Fruit fly (Drosophila melanogaster) whole organism, embryonic: ENCODE data around the gene CG4615.

ENCODE experiments used
- Aef1 ChIP-seq: fragments of 200-800 bp; sonication (Bioruptor generic); IDR thresholded peaks from 3 replicates; pipeline ENCODE4 v1.3.6; 2022; ENCODE audit warnings: missing biosample characterization, missing genetic modification characterization
- Antp ChIP-seq: fragments of 200-800 bp; sonication (Bioruptor generic); optimal IDR thresholded peaks from 3 replicates; lab custom pipeline; 2016; ENCODE audit warnings: missing biosample characterization, missing genetic modification characterization
- Atf3 ChIP-seq: fragments of 200-800 bp; sonication (Bioruptor generic); optimal IDR thresholded peaks from 3 replicates; lab custom pipeline; 2016; ENCODE audit warnings: missing biosample characterization, missing genetic modification characterization
- CG10147 ChIP-seq: fragments of 200-800 bp; sonication (Bioruptor generic); optimal IDR thresholded peaks from 2 replicates; lab custom pipeline; 2019; ENCODE audit warnings: missing biosample characterization, mild to moderate bottlenecking, missing genetic modification characterization, moderate library complexity
- CG10267 ChIP-seq: fragments of 200-800 bp; sonication (Bioruptor generic); optimal IDR thresholded peaks from 2 replicates; lab custom pipeline; 2018; ENCODE audit warnings: missing biosample characterization, mild to moderate bottlenecking, missing genetic modification characterization, moderate library complexity
- CG11560 ChIP-seq: fragments of 200-800 bp; sonication (Bioruptor generic); IDR thresholded peaks from 3 replicates; pipeline ENCODE4 v1.3.6; 2022; ENCODE audit warnings: missing biosample characterization, missing genetic modification characterization
- CG12155 ChIP-seq: fragments of 200-800 bp; sonication (Bioruptor generic); optimal IDR thresholded peaks from 3 replicates; lab custom pipeline; 2016; ENCODE audit warnings: missing biosample characterization, missing genetic modification characterization
- CG12391 ChIP-seq: fragments of 200-800 bp; sonication (Bioruptor generic); optimal IDR thresholded peaks from 3 replicates; lab custom pipeline; 2018; ENCODE audit warnings: missing biosample characterization, mild to moderate bottlenecking, missing genetic modification characterization, moderate library complexity
- CG12659 ChIP-seq: fragments of 200-800 bp; sonication (Bioruptor generic); optimal IDR thresholded peaks from 3 replicates; lab custom pipeline; 2017; ENCODE audit warnings: mild to moderate bottlenecking, missing biosample characterization, missing genetic modification reagents, missing genetic modification characterization
- CG12769 ChIP-seq: fragments of 200-800 bp; sonication (Bioruptor generic); optimal IDR thresholded peaks from 2 replicates; lab custom pipeline; 2019; ENCODE audit warnings: missing biosample characterization, mild to moderate bottlenecking, missing genetic modification characterization, moderate library complexity
- CG13296 ChIP-seq: fragments of 200-800 bp; sonication (Bioruptor generic); optimal IDR thresholded peaks from 3 replicates; lab custom pipeline; 2018; ENCODE audit warnings: missing biosample characterization, mild to moderate bottlenecking, missing genetic modification characterization
- CG14860 ChIP-seq: fragments of 200-800 bp; sonication (Bioruptor generic); IDR thresholded peaks from 3 replicates; pipeline ENCODE4 v1.3.6; 2022; ENCODE audit warnings: missing biosample characterization, missing genetic modification characterization; ENCODE audit not compliant: partially characterized antibody
- CG18262 ChIP-seq: fragments of 200-800 bp; optimal IDR thresholded peaks from 3 replicates; lab custom pipeline; 2019; ENCODE audit warnings: missing biosample characterization, mild to moderate bottlenecking, missing genetic modification characterization, moderate library complexity
- CG30403 ChIP-seq: fragments of 200-800 bp; sonication (Bioruptor generic); optimal IDR thresholded peaks from 3 replicates; lab custom pipeline; 2016; ENCODE audit warnings: missing biosample characterization, missing genetic modification characterization
- CG3847 ChIP-seq: fragments of 200-800 bp; sonication (Bioruptor generic); IDR thresholded peaks from 2 replicates; pipeline ENCODE4 v1.3.6; 2022; ENCODE audit warnings: missing biosample characterization, missing genetic modification characterization
- CG9437 ChIP-seq: fragments of 200-800 bp; sonication (Bioruptor generic); optimal IDR thresholded peaks from 2 replicates; lab custom pipeline; 2018; ENCODE audit warnings: missing biosample characterization, mild to moderate bottlenecking, missing genetic modification characterization
- CG9817 ChIP-seq: fragments of 200-800 bp; sonication (Bioruptor generic); optimal IDR thresholded peaks from 2 replicates; lab custom pipeline; 2018; ENCODE audit warnings: missing biosample characterization, mild to moderate bottlenecking, missing genetic modification characterization, moderate library complexity
- CTCF ChIP-seq: fragments of 200-800 bp; sonication (Bioruptor generic); optimal IDR thresholded peaks from 2 replicates; lab custom pipeline; 2017; ENCODE audit warnings: missing biosample characterization, mild to moderate bottlenecking, missing genetic modification characterization, moderate library complexity
- Deaf1 ChIP-seq: fragments of 200-800 bp; optimal IDR thresholded peaks from 3 replicates; lab custom pipeline; 2019; ENCODE audit warnings: missing biosample characterization, mild to moderate bottlenecking, missing genetic modification characterization, moderate library complexity
- Doc3 ChIP-seq: fragments of 200-800 bp; sonication (Bioruptor generic); IDR thresholded peaks from 3 replicates; pipeline ENCODE4 v1.3.6; 2022; ENCODE audit warnings: missing biosample characterization, missing genetic modification characterization; ENCODE audit not compliant: partially characterized antibody
- Dp ChIP-seq: fragments of 200-800 bp; sonication (Bioruptor generic); optimal IDR thresholded peaks from 2 replicates; lab custom pipeline; 2018; ENCODE audit warnings: missing biosample characterization, mild to moderate bottlenecking, missing genetic modification characterization, moderate library complexity
- E2f1 ChIP-seq: fragments of 200-800 bp; sonication (Bioruptor generic); IDR thresholded peaks from 2 replicates; pipeline ENCODE4 v1.3.6; 2022; ENCODE audit warnings: missing biosample characterization, missing genetic modification characterization
- Elba2 ChIP-seq: fragments of 200-800 bp; sonication (Bioruptor generic); optimal IDR thresholded peaks from 3 replicates; lab custom pipeline; 2016; ENCODE audit warnings: missing biosample characterization, missing genetic modification characterization
- MBD-R2 ChIP-seq: fragments of 200-800 bp; sonication (Bioruptor generic); IDR thresholded peaks from 2 replicates; pipeline ENCODE4 v1.3.6; 2022; ENCODE audit warnings: missing biosample characterization, missing genetic modification characterization
- Optix ChIP-seq: fragments of 200-800 bp; sonication (Bioruptor generic); IDR thresholded peaks from 3 replicates; pipeline ENCODE4 v1.3.6; 2022; ENCODE audit warnings: missing biosample characterization, missing genetic modification characterization
- Side ChIP-seq: fragments of 200-800 bp; sonication (Bioruptor generic); optimal IDR thresholded peaks from 2 replicates; lab custom pipeline; 2016; ENCODE audit warnings: missing biosample characterization, missing genetic modification characterization
- Trl ChIP-seq, 3 experiments: fragments of >200 bp in 2 of 3; fragments of 200-800 bp in 1 of 3; sonication (Bioruptor generic) in 1 of 3; optimal IDR thresholded peaks; 2 replicates in 1 of 3; 3 replicates in 2 of 3; lab custom pipeline; 2016 to 2017; ENCODE audit warnings: missing biosample characterization in 1 of 3, missing genetic modification characterization in 1 of 3
- amos ChIP-seq: fragments of 200-800 bp; sonication (Bioruptor generic); IDR thresholded peaks from 2 replicates; pipeline ENCODE4 v1.3.6; 2022; ENCODE audit warnings: missing biosample characterization, missing genetic modification characterization; ENCODE audit not compliant: partially characterized antibody
- ato ChIP-seq: fragments of 200-800 bp; sonication (Bioruptor generic); IDR thresholded peaks from 2 replicates; pipeline ENCODE4 v1.3.6; 2022; ENCODE audit warnings: missing biosample characterization, missing genetic modification characterization; ENCODE audit not compliant: partially characterized antibody
- bcd ChIP-seq: fragments of 200-800 bp; sonication (Bioruptor generic); optimal IDR thresholded peaks from 2 replicates; lab custom pipeline; 2017; ENCODE audit warnings: missing biosample characterization, mild to moderate bottlenecking, missing genetic modification characterization
- ems ChIP-seq: fragments of 200-800 bp; sonication (Bioruptor generic); optimal IDR thresholded peaks from 3 replicates; lab custom pipeline; 2016; ENCODE audit warnings: missing biosample characterization, missing genetic modification characterization
- gcm ChIP-seq: fragments of 200-800 bp; sonication (Bioruptor generic); optimal IDR thresholded peaks from 2 replicates; lab custom pipeline; 2019; ENCODE audit warnings: missing biosample characterization, mild to moderate bottlenecking, missing genetic modification characterization, moderate library complexity
- gfzf ChIP-seq: fragments of 200-800 bp; sonication (Bioruptor generic); optimal IDR thresholded peaks from 2 replicates; lab custom pipeline; 2016; ENCODE audit warnings: missing biosample characterization, mild to moderate bottlenecking, missing genetic modification characterization, moderate library complexity
- grn ChIP-seq: fragments of 200-800 bp; sonication (Bioruptor generic); optimal IDR thresholded peaks from 3 replicates; lab custom pipeline; 2017; ENCODE audit warnings: missing biosample characterization, missing genetic modification characterization
- gro ChIP-seq: fragments of 200-800 bp; sonication (Bioruptor generic); optimal IDR thresholded peaks from 2 replicates; lab custom pipeline; 2016; ENCODE audit warnings: missing biosample characterization, missing genetic modification characterization
- gsb-n ChIP-seq: fragments of 200-800 bp; sonication (Bioruptor generic); optimal IDR thresholded peaks from 3 replicates; lab custom pipeline; 2018; ENCODE audit warnings: missing biosample characterization, mild to moderate bottlenecking, missing genetic modification characterization
- hth ChIP-seq: fragments of >200 bp; optimal IDR thresholded peaks from 2 replicates; lab custom pipeline; 2017; ENCODE audit warnings: inconsistent platforms
- ken ChIP-seq: fragments of 200-800 bp; sonication (Bioruptor generic); IDR thresholded peaks from 3 replicates; pipeline ENCODE4 v1.3.6; 2022; ENCODE audit warnings: missing biosample characterization, missing genetic modification characterization
- kni ChIP-seq: fragments of 200-800 bp; sonication (Bioruptor generic); optimal IDR thresholded peaks from 3 replicates; lab custom pipeline; 2017; ENCODE audit warnings: mild to moderate bottlenecking, missing biosample characterization, missing genetic modification reagents, missing genetic modification characterization
- mirr ChIP-seq: fragments of 200-800 bp; sonication (Bioruptor generic); optimal IDR thresholded peaks from 3 replicates; lab custom pipeline; 2018; ENCODE audit warnings: missing biosample characterization, mild to moderate bottlenecking, missing genetic modification characterization
- mld ChIP-seq: fragments of 200-800 bp; sonication (Bioruptor generic); IDR thresholded peaks from 3 replicates; pipeline ENCODE4 v1.3.6; 2022; ENCODE audit warnings: missing biosample characterization, missing genetic modification characterization; ENCODE audit not compliant: partially characterized antibody
- pb ChIP-seq: fragments of 200-800 bp; sonication (Bioruptor generic); optimal IDR thresholded peaks from 3 replicates; lab custom pipeline; 2016; ENCODE audit warnings: missing biosample characterization, missing genetic modification characterization
- pum ChIP-seq: fragments of 200-800 bp; sonication (Bioruptor generic); optimal IDR thresholded peaks from 2 replicates; lab custom pipeline; 2016; ENCODE audit warnings: missing biosample characterization, missing genetic modification characterization
- pzg ChIP-seq: fragments of 200-800 bp; sonication (Bioruptor generic); optimal IDR thresholded peaks from 3 replicates; lab custom pipeline; 2018; ENCODE audit warnings: missing biosample characterization, mild to moderate bottlenecking, missing genetic modification characterization, moderate library complexity
- stwl ChIP-seq: fragments of 200-800 bp; sonication (Bioruptor generic); optimal IDR thresholded peaks from 3 replicates; lab custom pipeline; 2018; ENCODE audit warnings: missing biosample characterization, mild to moderate bottlenecking, missing genetic modification characterization, moderate library complexity
- tna ChIP-seq: fragments of 200-800 bp; sonication (Bioruptor generic); IDR thresholded peaks from 2 replicates; pipeline ENCODE4 v1.3.6; 2022; ENCODE audit warnings: missing biosample characterization, missing genetic modification characterization; ENCODE audit not compliant: partially characterized antibody
- unc-4 ChIP-seq: fragments of 200-800 bp; sonication (Bioruptor generic); IDR thresholded peaks from 2 replicates; pipeline ENCODE4 v1.3.6; 2022; ENCODE audit warnings: missing biosample characterization, missing genetic modification characterization; ENCODE audit not compliant: partially characterized antibody
- vvl ChIP-seq: fragments of 200-800 bp; sonication (Bioruptor generic); IDR thresholded peaks from 2 replicates; pipeline ENCODE4 v1.3.6; 2022; ENCODE audit warnings: missing biosample characterization, missing genetic modification characterization

The CG4615 gene

dm6 chrX:7109793-7110606, 7.9 kb upstream of the CG4615 start, which contains the start of gene fz4 (continued):
- TF ChIP-seq CG3847 (GFP tag; lab: Robert Waterston, UW) (peak; percentile 47; the same call in 1 of the 2 replicates), mld (GFP tag; lab: Robert Waterston, UW) (peak; percentile 69; the same call in 1 of the 3 replicates), E2f1 (no peak), CG10267 (tag; lab: Kevin White, UChicago) (peak; percentile 37), Antp (GFP tag; lab: Kevin White, UChicago) (no peak), Trl (optimal IDR thresholded peaks at IDR 0.05; lab: Kevin White, UChicago) (peak in 1 of 2 experiments; percentile 19), Trl (GFP tag; optimal IDR thresholded peaks at IDR 0.05; lab: Kevin White, UChicago) (no peak), amos (GFP tag; lab: Robert Waterston, UW) (peak; percentile 87), pum (no peak), CG12769 (tag; lab: Kevin White, UChicago) (peak; percentile 91), CG14860 (GFP tag; lab: Robert Waterston, UW) (peak; percentile 67), CG13296 (GFP tag; lab: Kevin White, UChicago) (no peak), grn (peak; percentile 85), Doc3 (GFP tag; lab: Robert Waterston, UW) (peak; percentile 53; the same call in 2 of the 3 replicates), gfzf (GFP tag; lab: Kevin White, UChicago) (peak; percentile 63), unc-4 (GFP tag; lab: Robert Waterston, UW) (peak; percentile 80), CG18262 (tag; lab: Kevin White, UChicago) (no peak), CG12155 (GFP tag; lab: Kevin White, UChicago) (peak; percentile 54), CG12659 (GFP tag; lab: Kevin White, UChicago) (peak; percentile 60), vvl (GFP tag; lab: Robert Waterston, UW) (0 out of 2 replicates have a peak, but pooled peaks have one; percentile 11), Atf3 (GFP tag; lab: Kevin White, UChicago) (peak; percentile 30), pzg (GFP tag; lab: Kevin White, UChicago) (peak; percentile 63), kni (GFP tag; lab: Kevin White, UChicago) (peak; percentile 9), hth (no peak), stwl (tag; lab: Kevin White, UChicago) (peak; percentile 58), Elba2 (peak; percentile 18), CG10147 (GFP tag; lab: Kevin White, UChicago) (peak; percentile 18), gcm (GFP tag; lab: Kevin White, UChicago) (peak; percentile 11), CG12391 (tag; lab: Kevin White, UChicago) (peak; percentile 5), Deaf1 (tag; lab: Kevin White, UChicago) (peak; percentile 35), ken (GFP tag; lab: Robert Waterston, UW) (0 out of 3 replicates have a peak, but pooled peaks have one; percentile 26), MBD-R2 (peak; percentile 34; the same call in 1 of the 2 replicates), ems (GFP tag; lab: Kevin White, UChicago) (no peak), CTCF (GFP tag; lab: Kevin White, UChicago) (peak; percentile 94), Side (GFP tag; lab: Kevin White, UChicago) (no peak), CG9817 (no peak), CG30403 (GFP tag; lab: Kevin White, UChicago) (no peak), gsb-n (tag; lab: Kevin White, UChicago) (no peak), Dp (GFP tag; lab: Kevin White, UChicago) (peak; percentile 88), tna (GFP tag; lab: Robert Waterston, UW) (peak; percentile 51; the same call in 1 of the 2 replicates), gro (GFP tag; lab: Kevin White, UChicago) (peak; percentile 45), bcd (GFP tag; lab: Kevin White, UChicago) (peak; percentile 13), ato (GFP tag; lab: Robert Waterston, UW) (peak; percentile 62; the same call in 1 of the 2 replicates), pb (GFP tag; lab: Kevin White, UChicago) (peak; percentile 21), CG9437 (GFP tag; lab: Kevin White, UChicago) (peak; percentile 63), Optix (GFP tag; lab: Robert Waterston, UW) (no peak), Aef1 (GFP tag; lab: Robert Waterston, UW) (peak; percentile 60), mirr (GFP tag; lab: Kevin White, UChicago) (peak; percentile 17), CG11560 (tag; lab: Robert Waterston, UW) (no peak)
